In the genomic region with DNA sequence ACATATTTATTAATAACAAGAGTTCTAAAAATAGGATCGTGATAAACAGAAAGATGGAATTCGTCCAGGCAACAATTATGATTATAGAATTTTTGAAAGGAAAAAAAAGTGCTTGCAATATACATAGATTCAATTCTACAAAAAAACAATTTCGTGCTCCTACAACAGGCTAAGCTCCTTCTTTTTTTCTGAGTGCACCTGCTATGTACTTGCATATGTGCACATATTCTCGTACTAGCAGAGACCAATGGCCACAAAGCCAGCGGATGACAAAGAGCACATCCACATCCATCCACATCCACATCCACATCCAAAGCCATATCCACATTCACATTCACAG, we compare ENCODE assay signal across 4 fruit fly cellular contexts.
A peak's percentile ranks its signal among the peaks of the same experiment; 100 is the strongest.
TF ChIP-seq lines count a peak whose summit lies in the region.

No protein-coding gene starts in this region.

- TF ChIP-seq CTCF in whole organism, embryonic (GFP tag; optimal IDR thresholded peaks at IDR 0.05; lab: Kevin White, UChicago): no peak

TF ChIP-seq in whole organism, embryonic, 481 proteins besides CTCF, POLR2A, EP300 and RAD21 (continues in another document):
- TF ChIP-seq Sox102F (GFP tag; optimal IDR thresholded peaks at IDR 0.05; lab: Kevin White, UChicago): peak; percentile 14
- TF ChIP-seq tin (GFP tag; optimal IDR thresholded peaks at IDR 0.05; lab: Kevin White, UChicago): peak; percentile 11
- no peak for TF ChIP-seq CG8765 (GFP tag; IDR thresholded peaks at IDR 0.05; lab: Robert Waterston, UW)
- peak; percentile 8 for TF ChIP-seq dmrt11E (tag; optimal IDR thresholded peaks at IDR 0.05; lab: Kevin White, UChicago)
- no peak for TF ChIP-seq cato (GFP tag; optimal IDR thresholded peaks at IDR 0.05; lab: Kevin White, UChicago; ENCODE audit: borderline replicate concordance)
- TF ChIP-seq CoRest (tag; optimal IDR thresholded peaks at IDR 0.05; lab: Kevin White, UChicago): peak; percentile 13
- TF ChIP-seq CG1832 (GFP tag; optimal IDR thresholded peaks at IDR 0.05; lab: Kevin White, UChicago): no peak
- TF ChIP-seq CG17328 (GFP tag; IDR thresholded peaks at IDR 0.05; lab: Robert Waterston, UW): peak; percentile 21; the same call in 1 of the 2 replicates
- TF ChIP-seq CG2129 (GFP tag; IDR thresholded peaks at IDR 0.05; lab: Robert Waterston, UW; ENCODE audit: partially characterized antibody): no peak
- no peak for TF ChIP-seq CG8281 (tag; optimal IDR thresholded peaks at IDR 0.05; lab: Kevin White, UChicago)
- TF ChIP-seq Side (GFP tag; optimal IDR thresholded peaks at IDR 0.05; lab: Kevin White, UChicago): no peak
- TF ChIP-seq CG6254 (GFP tag; optimal IDR thresholded peaks at IDR 0.05; lab: Kevin White, UChicago): peak; percentile 24
- no peak for TF ChIP-seq Poxn (GFP tag; IDR thresholded peaks at IDR 0.05; lab: Robert Waterston, UW)
- TF ChIP-seq prd (optimal IDR thresholded peaks at IDR 0.05; lab: Kevin White, UChicago): no peak
- TF ChIP-seq prd (GFP tag; IDR thresholded peaks at IDR 0.05; lab: Robert Waterston, UW): no peak
- no peak for TF ChIP-seq CG3995 (GFP tag; optimal IDR thresholded peaks at IDR 0.05; lab: Kevin White, UChicago)
- TF ChIP-seq CG2202 (tag; optimal IDR thresholded peaks at IDR 0.05; lab: Kevin White, UChicago): no peak
- no peak for TF ChIP-seq CG9215 (GFP tag; IDR thresholded peaks at IDR 0.05; lab: Robert Waterston, UW)
- TF ChIP-seq CG31441 (GFP tag; IDR thresholded peaks at IDR 0.05; lab: Robert Waterston, UW): no peak
- no peak for TF ChIP-seq sna (GFP tag; IDR thresholded peaks at IDR 0.05; lab: Robert Waterston, UW; ENCODE audit: partially characterized antibody)
- TF ChIP-seq Taf1 (GFP tag; IDR thresholded peaks at IDR 0.05; lab: Robert Waterston, UW): no peak
- no peak for TF ChIP-seq Chrac-16 (GFP tag; optimal IDR thresholded peaks at IDR 0.05; lab: Kevin White, UChicago)

TF ChIP-seq in whole organism, prepupa, 60 proteins besides CTCF, POLR2A, EP300 and RAD21 (continues in another document):
- TF ChIP-seq fd85E (GFP tag; optimal IDR thresholded peaks at IDR 0.05; lab: Kevin White, UChicago): no peak
- peak; percentile 69 for TF ChIP-seq CG6808 (GFP tag; optimal IDR thresholded peaks at IDR 0.05; lab: Kevin White, UChicago)
- TF ChIP-seq CG10631 (GFP tag; optimal IDR thresholded peaks at IDR 0.05; lab: Kevin White, UChicago): peak; percentile 67
- peak; percentile 72 for TF ChIP-seq CG8632 (GFP tag; optimal IDR thresholded peaks at IDR 0.05; lab: Kevin White, UChicago)
- TF ChIP-seq Smox (GFP tag; optimal IDR thresholded peaks at IDR 0.05; lab: Kevin White, UChicago): peak; percentile 26
- peak; percentile 46 for TF ChIP-seq lz (GFP tag; optimal IDR thresholded peaks at IDR 0.05; lab: Kevin White, UChicago)
- TF ChIP-seq CG16779 (tag; optimal IDR thresholded peaks at IDR 0.05; lab: Kevin White, UChicago): no peak
- TF ChIP-seq CG11902 (GFP tag; optimal IDR thresholded peaks at IDR 0.05; lab: Kevin White, UChicago): peak; percentile 46
- peak; percentile 78 for TF ChIP-seq CG3919 (GFP tag; optimal IDR thresholded peaks at IDR 0.05; lab: Kevin White, UChicago)
- peak; percentile 82 for TF ChIP-seq Ets96B (tag; optimal IDR thresholded peaks at IDR 0.05; lab: Kevin White, UChicago)
- peak; percentile 45 for TF ChIP-seq cyc (GFP tag; optimal IDR thresholded peaks at IDR 0.05; lab: Kevin White, UChicago)
- TF ChIP-seq CG3032 (tag; optimal IDR thresholded peaks at IDR 0.05; lab: Kevin White, UChicago): peak; percentile 74
- peak; percentile 20 for TF ChIP-seq CG7368 (GFP tag; optimal IDR thresholded peaks at IDR 0.05; lab: Kevin White, UChicago)
- peak; percentile 67 for TF ChIP-seq spab (GFP tag; optimal IDR thresholded peaks at IDR 0.05; lab: Kevin White, UChicago)
- TF ChIP-seq Gug (GFP tag; IDR thresholded peaks at IDR 0.05; lab: Robert Waterston, UW): peak; percentile 57; the same call in 1 of the 2 replicates
- peak; percentile 78 for TF ChIP-seq CG32006 (GFP tag; optimal IDR thresholded peaks at IDR 0.05; lab: Kevin White, UChicago)
- peak; percentile 54 for TF ChIP-seq topi (GFP tag; optimal IDR thresholded peaks at IDR 0.05; lab: Kevin White, UChicago)
- TF ChIP-seq Lpt (GFP tag; optimal IDR thresholded peaks at IDR 0.05; lab: Kevin White, UChicago): no peak
- TF ChIP-seq eg (GFP tag; IDR thresholded peaks at IDR 0.05; lab: Robert Waterston, UW): peak; percentile 41; the same call in 1 of the 3 replicates
- no peak for TF ChIP-seq Ets21C (GFP tag; optimal IDR thresholded peaks at IDR 0.05; lab: Kevin White, UChicago)
- peak; percentile 54 to 74 for TF ChIP-seq ss (GFP tag; optimal IDR thresholded peaks at IDR 0.05; lab: Kevin White, UChicago)
- no peak for TF ChIP-seq CG6854 (GFP tag; optimal IDR thresholded peaks at IDR 0.05; lab: Kevin White, UChicago)

TF ChIP-seq in whole organism, pupa, 21 proteins besides CTCF, POLR2A, EP300 and RAD21:
- TF ChIP-seq EcR (GFP tag; optimal IDR thresholded peaks at IDR 0.05; lab: Kevin White, UChicago): peak; percentile 71
- peak; percentile 50 for TF ChIP-seq Pif1B (GFP tag; optimal IDR thresholded peaks at IDR 0.05; lab: Kevin White, UChicago)
- TF ChIP-seq rn (GFP tag; IDR thresholded peaks at IDR 0.05; lab: Robert Waterston, UW): 0 out of 2 replicates have a peak, but pooled peaks have one; percentile 18
- TF ChIP-seq Pif1A (GFP tag; optimal IDR thresholded peaks at IDR 0.05; lab: Kevin White, UChicago): peak; percentile 59
- peak; percentile 82 for TF ChIP-seq CG15710 (tag; optimal IDR thresholded peaks at IDR 0.05; lab: Kevin White, UChicago)
- peak; percentile 66 for TF ChIP-seq CG4496 (GFP tag; IDR thresholded peaks at IDR 0.05; lab: Robert Waterston, UW)
- peak; percentile 80 for TF ChIP-seq CG9948 (tag; optimal IDR thresholded peaks at IDR 0.05; lab: Kevin White, UChicago)
- no peak for TF ChIP-seq CG32121 (GFP tag; IDR thresholded peaks at IDR 0.05; lab: Robert Waterston, UW)
- TF ChIP-seq fd96Ca (GFP tag; IDR thresholded peaks at IDR 0.05; lab: Robert Waterston, UW): no peak; the same call in 2 of the 3 replicates
- peak; percentile 70 for TF ChIP-seq CG8301 (tag; optimal IDR thresholded peaks at IDR 0.05; lab: Kevin White, UChicago)
- peak; percentile 81 for TF ChIP-seq CG8159 (tag; optimal IDR thresholded peaks at IDR 0.05; lab: Kevin White, UChicago)
- TF ChIP-seq D1 (tag; optimal IDR thresholded peaks at IDR 0.05; lab: Kevin White, UChicago): peak; percentile 61
- peak; percentile 10 for TF ChIP-seq gl (tag; optimal IDR thresholded peaks at IDR 0.05; lab: Kevin White, UChicago)
- TF ChIP-seq CG34367 (tag; optimal IDR thresholded peaks at IDR 0.05; lab: Kevin White, UChicago): peak; percentile 79
- peak; percentile 21 for TF ChIP-seq Snoo (tag; optimal IDR thresholded peaks at IDR 0.05; lab: Kevin White, UChicago)
- no peak for TF ChIP-seq CG10348 (GFP tag; IDR thresholded peaks at IDR 0.05; lab: Robert Waterston, UW)
- TF ChIP-seq CG12605 (GFP tag; IDR thresholded peaks at IDR 0.05; lab: Robert Waterston, UW): no peak
- TF ChIP-seq Ets98B (GFP tag; IDR thresholded peaks at IDR 0.05; lab: Robert Waterston, UW): peak; percentile 36; the same call in 1 of the 2 replicates
- peak; percentile 72 for TF ChIP-seq CG14655 (GFP tag; optimal IDR thresholded peaks at IDR 0.05; lab: Kevin White, UChicago)
- peak; percentile 81 for TF ChIP-seq CG17806 (tag; optimal IDR thresholded peaks at IDR 0.05; lab: Kevin White, UChicago)
- TF ChIP-seq CG13204 (GFP tag; optimal IDR thresholded peaks at IDR 0.05; lab: Kevin White, UChicago): peak; percentile 48

TF ChIP-seq in whole organism, wandering third instar larva, 38 proteins besides CTCF, POLR2A, EP300 and RAD21:
- TF ChIP-seq Hnf4 (GFP tag; optimal IDR thresholded peaks at IDR 0.05; lab: Kevin White, UChicago): no peak
- TF ChIP-seq sage (GFP tag; optimal IDR thresholded peaks at IDR 0.05; lab: Kevin White, UChicago): peak; percentile 29
- TF ChIP-seq dmrt93B (GFP tag; optimal IDR thresholded peaks at IDR 0.05; lab: Kevin White, UChicago): no peak
- peak; percentile 41 for TF ChIP-seq fru (GFP tag; optimal IDR thresholded peaks at IDR 0.05; lab: Kevin White, UChicago)
- no peak for TF ChIP-seq psq (GFP tag; optimal IDR thresholded peaks at IDR 0.05; lab: Kevin White, UChicago)
- TF ChIP-seq ey (GFP tag; optimal IDR thresholded peaks at IDR 0.05; lab: Kevin White, UChicago): peak; percentile 40
- TF ChIP-seq Hr83 (GFP tag; optimal IDR thresholded peaks at IDR 0.05; lab: Kevin White, UChicago; ENCODE audit: poor library complexity, severe bottlenecking): no peak
- no peak for TF ChIP-seq GATAd (GFP tag; optimal IDR thresholded peaks at IDR 0.05; lab: Kevin White, UChicago)
- TF ChIP-seq CG9705 (GFP tag; optimal IDR thresholded peaks at IDR 0.05; lab: Kevin White, UChicago): no peak
- TF ChIP-seq usp (GFP tag; optimal IDR thresholded peaks at IDR 0.05; lab: Kevin White, UChicago): no peak
- peak; percentile 12 for TF ChIP-seq OdsH (GFP tag; optimal IDR thresholded peaks at IDR 0.05; lab: Kevin White, UChicago)
- TF ChIP-seq Sp1 (GFP tag; optimal IDR thresholded peaks at IDR 0.05; lab: Kevin White, UChicago): peak; percentile 11
- no peak for TF ChIP-seq Dfd (GFP tag; optimal IDR thresholded peaks at IDR 0.05; lab: Kevin White, UChicago)
- TF ChIP-seq CG32264 (GFP tag; optimal IDR thresholded peaks at IDR 0.05; lab: Kevin White, UChicago): no peak
- peak; percentile 34 for TF ChIP-seq rgr (GFP tag; optimal IDR thresholded peaks at IDR 0.05; lab: Kevin White, UChicago)
- TF ChIP-seq Myc (optimal IDR thresholded peaks at IDR 0.05; lab: Kevin White, UChicago): no peak
- no peak for TF ChIP-seq jim (GFP tag; optimal IDR thresholded peaks at IDR 0.05; lab: Kevin White, UChicago)
- no peak for TF ChIP-seq dsf (GFP tag; optimal IDR thresholded peaks at IDR 0.05; lab: Kevin White, UChicago; ENCODE audit: borderline replicate concordance)
- no peak for TF ChIP-seq Jra (GFP tag; optimal IDR thresholded peaks at IDR 0.05; lab: Kevin White, UChicago)
- peak; percentile 22 for TF ChIP-seq HLH106 (tag; optimal IDR thresholded peaks at IDR 0.05; lab: Kevin White, UChicago)
- peak; percentile 32 for TF ChIP-seq h (GFP tag; optimal IDR thresholded peaks at IDR 0.05; lab: Kevin White, UChicago)
- TF ChIP-seq Abd-B (GFP tag; optimal IDR thresholded peaks at IDR 0.05; lab: Kevin White, UChicago): no peak
- TF ChIP-seq foxo (GFP tag; optimal IDR thresholded peaks at IDR 0.05; lab: Kevin White, UChicago): peak in 1 of 2 experiments; percentile 48

Comparison
In these comparisons a context has a peak if more than half of its experiments do, and no peak if none do; other contexts are left out.
1. Of the 7 proteins assayed by ChIP-seq in both whole organism, embryonic and whole organism, prepupa: peak only in whole organism, embryonic: none; only in whole organism, prepupa: Gug and Hr39; in both: Sox102F; in neither: 4.